Fruit fly (Drosophila melanogaster) S2 (cell line): ENCODE results near the gene CG33293.

ENCODE experiments used
- CG8478 ChIP-seq: fragments of >200 bp; optimal IDR thresholded peaks from 2 replicates; lab custom pipeline; 2018
- CTCF ChIP-seq, 2 experiments: fragments of >200 bp; optimal IDR thresholded peaks; 2 replicates each; lab custom pipeline; 2018

DNA sequence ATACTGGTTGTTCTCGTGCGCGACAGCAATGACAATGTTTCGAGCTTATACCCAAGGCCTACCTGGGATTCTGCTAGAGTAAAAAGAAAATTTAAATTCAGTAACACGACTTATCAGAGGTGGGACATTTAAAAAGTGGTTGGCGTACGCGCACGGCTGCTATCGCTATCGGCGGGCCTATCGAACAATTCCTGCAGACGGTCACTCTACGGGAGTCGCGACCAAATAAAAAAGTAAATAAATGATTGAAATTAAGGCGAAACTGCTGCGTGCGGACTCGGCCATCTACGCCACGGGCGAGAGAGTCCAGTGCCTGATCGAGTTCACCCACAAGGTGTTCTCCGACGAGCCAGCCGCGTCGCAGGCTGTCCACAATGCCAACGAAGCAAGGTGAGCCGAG, 21.1 kb downstream of the CG33293 start, which contains the start of the genes Prosbeta2R2 and CG1116:
- TF ChIP-seq CTCF (optimal IDR thresholded peaks at IDR 0.05; lab: Kevin White, UChicago), result no peak
- no peak for TF ChIP-seq CG8478 (lab: Kevin White, UChicago)
